Worm (Caenorhabditis elegans): Measurements from ENCODE around the gene ncx-7.

DNA sequence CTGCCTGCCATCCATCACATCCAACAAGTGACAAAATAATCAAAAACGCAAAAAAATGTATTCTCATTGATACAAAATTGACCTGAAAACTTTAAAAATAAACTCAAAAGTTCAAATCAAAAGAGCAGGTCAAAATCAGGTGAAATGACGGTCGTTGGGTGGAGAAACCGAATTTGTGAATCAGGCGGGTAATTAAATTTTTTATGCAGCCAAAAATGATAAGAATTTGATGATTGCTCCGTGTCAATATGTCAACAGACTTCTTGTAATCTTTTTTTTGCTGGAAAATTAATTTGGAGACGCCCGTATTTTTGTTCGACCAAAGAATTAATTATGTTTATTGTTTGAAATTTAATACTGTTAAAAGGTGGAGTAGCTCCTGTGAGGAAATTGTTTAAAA lies 6.2 kb downstream of the ncx-7 start, which contains the start of gene ncx-6:
- no peak for TF ChIP-seq nhr-12 (tag; optimal IDR thresholded peaks at IDR 0.05)
- no peak for TF ChIP-seq elt-1 (tag; optimal IDR thresholded peaks at IDR 0.05; ENCODE audit: borderline replicate concordance, insufficient read depth)
- TF ChIP-seq unc-62 (GFP tag; optimal IDR thresholded peaks at IDR 0.05), result no peak
- no peak for TF ChIP-seq unc-39 (tag; optimal IDR thresholded peaks at IDR 0.05)
- no peak for TF ChIP-seq nhr-76 (tag; optimal IDR thresholded peaks at IDR 0.05)
- no peak for TF ChIP-seq nhr-28 (tag; optimal IDR thresholded peaks at IDR 0.05)
- TF ChIP-seq blmp-1 (tag; optimal IDR thresholded peaks at IDR 0.05), result no peak
- TF ChIP-seq tbx-8 (GFP tag; optimal IDR thresholded peaks at IDR 0.05), result no peak
- TF ChIP-seq snpc-4 (tag; optimal IDR thresholded peaks at IDR 0.05), result no peak
- TF ChIP-seq nhr-2 (tag; optimal IDR thresholded peaks at IDR 0.05), result no peak
- no peak for TF ChIP-seq sem-2 (GFP tag; optimal IDR thresholded peaks at IDR 0.05)

Measured in whole organism, mixed stage, embryonic.